In genomic region chrIV:1405780-1406179, ce11 we compare ENCODE assay signal across 1 worm cellular context.
A peak's percentile ranks its signal among the peaks of the same experiment; 100 is the strongest.
TF ChIP-seq lines count a peak whose summit lies in the region.

No protein-coding gene starts in this region.

TF ChIP-seq in whole organism, L4 larva, 104 proteins besides CTCF, POLR2A, EP300 and RAD21 (continued from another document):
- no peak for TF ChIP-seq nhr-76 (tag; optimal IDR thresholded peaks at IDR 0.05; lab: Kevin White, UChicago)
- TF ChIP-seq hlh-11 (tag; optimal IDR thresholded peaks at IDR 0.05; lab: Kevin White, UChicago), result peak; percentile 23
- TF ChIP-seq dve-1 (tag; optimal IDR thresholded peaks at IDR 0.05; lab: Kevin White, UChicago; ENCODE audit: insufficient read depth), result peak; percentile 22
